Fruit fly (Drosophila melanogaster) whole organism, embryonic: Measurements from ENCODE around the gene CG12017.

Experiments
- Blimp-1 ChIP-seq: fragments of 200-800 bp; sonication (Bioruptor generic); optimal IDR thresholded peaks from 3 replicates; lab custom pipeline; 2018; ENCODE audit warnings: missing biosample characterization, missing genetic modification characterization, mild to moderate bottlenecking, moderate library complexity, missing genetic modification reagents
- CG10366 ChIP-seq: fragments of 200-800 bp; sonication (Bioruptor generic); IDR thresholded peaks from 2 replicates; pipeline ENCODE4 v1.3.6; 2022; ENCODE audit warnings: missing biosample characterization, missing genetic modification characterization
- CG10543 ChIP-seq: fragments of 200-800 bp; sonication (Bioruptor generic); optimal IDR thresholded peaks from 3 replicates; lab custom pipeline; 2017; ENCODE audit warnings: missing biosample characterization, mild to moderate bottlenecking, missing genetic modification characterization, moderate library complexity
- CG10979 ChIP-seq: fragments of 200-800 bp; sonication (Bioruptor generic); optimal IDR thresholded peaks from 2 replicates; lab custom pipeline; 2018; ENCODE audit warnings: missing biosample characterization, mild to moderate bottlenecking, missing genetic modification characterization, moderate library complexity
- CG15479 ChIP-seq: fragments of 200-800 bp; sonication (Bioruptor generic); optimal IDR thresholded peaks from 3 replicates; lab custom pipeline; 2019; ENCODE audit warnings: missing biosample characterization, mild to moderate bottlenecking, missing genetic modification characterization, moderate library complexity
- CG17359 ChIP-seq: fragments of 200-800 bp; sonication (Bioruptor generic); optimal IDR thresholded peaks from 3 replicates; lab custom pipeline; 2018; ENCODE audit warnings: missing biosample characterization, mild to moderate bottlenecking, missing genetic modification characterization, moderate library complexity
- CG18262 ChIP-seq: fragments of 200-800 bp; optimal IDR thresholded peaks from 3 replicates; lab custom pipeline; 2019; ENCODE audit warnings: missing biosample characterization, mild to moderate bottlenecking, missing genetic modification characterization, moderate library complexity
- CG2199 ChIP-seq: fragments of 200-800 bp; sonication (Bioruptor generic); IDR thresholded peaks from 3 replicates; pipeline ENCODE4 v1.3.6; 2022; ENCODE audit warnings: missing biosample characterization, missing genetic modification characterization
- CG31441 ChIP-seq: fragments of 200-800 bp; sonication (Bioruptor generic); IDR thresholded peaks from 2 replicates; pipeline ENCODE4 v1.3.6; 2022; ENCODE audit warnings: missing biosample characterization, missing genetic modification characterization
- CG4424 ChIP-seq: fragments of 200-800 bp; sonication (Bioruptor generic); optimal IDR thresholded peaks from 3 replicates; lab custom pipeline; 2016; ENCODE audit warnings: missing biosample characterization, missing genetic modification characterization
- CG6654 ChIP-seq: fragments of 200-800 bp; sonication (Bioruptor generic); optimal IDR thresholded peaks from 2 replicates; lab custom pipeline; 2017; ENCODE audit warnings: missing biosample characterization, mild to moderate bottlenecking, missing genetic modification characterization
- CG6689 ChIP-seq: fragments of 200-800 bp; sonication (Bioruptor generic); IDR thresholded peaks from 2 replicates; pipeline ENCODE4 v1.3.6; 2022; ENCODE audit warnings: missing biosample characterization, missing genetic modification characterization
- CG7928 ChIP-seq: fragments of 200-800 bp; sonication (Bioruptor generic); optimal IDR thresholded peaks from 2 replicates; lab custom pipeline; 2017; ENCODE audit warnings: missing biosample characterization, mild to moderate bottlenecking, missing genetic modification characterization
- CG8388 ChIP-seq: fragments of 200-800 bp; sonication (Bioruptor generic); optimal IDR thresholded peaks from 2 replicates; lab custom pipeline; 2019; ENCODE audit warnings: missing biosample characterization, mild to moderate bottlenecking, missing genetic modification characterization, moderate library complexity
- CG9727 ChIP-seq: fragments of 200-800 bp; sonication (Bioruptor generic); optimal IDR thresholded peaks from 3 replicates; lab custom pipeline; 2017; ENCODE audit warnings: missing biosample characterization, mild to moderate bottlenecking, missing genetic modification characterization
- D ChIP-seq, 2 experiments: fragments of 200-800 bp in 1 of 2; fragments of >200 bp in 1 of 2; sonication (Bioruptor generic) in 1 of 2; optimal IDR thresholded peaks; 2 replicates in 1 of 2; 3 replicates in 1 of 2; lab custom pipeline; 2017; ENCODE audit warnings: mild to moderate bottlenecking in 1 of 2, missing biosample characterization in 1 of 2, missing genetic modification characterization in 1 of 2, missing genetic modification reagents in 1 of 2
- Doc3 ChIP-seq: fragments of 200-800 bp; sonication (Bioruptor generic); IDR thresholded peaks from 3 replicates; pipeline ENCODE4 v1.3.6; 2022; ENCODE audit warnings: missing biosample characterization, missing genetic modification characterization; ENCODE audit not compliant: partially characterized antibody
- Drgx ChIP-seq: fragments of 200-800 bp; sonication (Bioruptor generic); IDR thresholded peaks from 2 replicates; pipeline ENCODE4 v1.3.6; 2022; ENCODE audit warnings: missing biosample characterization, missing genetic modification characterization
- Elba2 ChIP-seq: fragments of 200-800 bp; sonication (Bioruptor generic); optimal IDR thresholded peaks from 3 replicates; lab custom pipeline; 2016; ENCODE audit warnings: missing biosample characterization, missing genetic modification characterization
- PHDP ChIP-seq: fragments of 200-800 bp; sonication (Bioruptor generic); optimal IDR thresholded peaks from 3 replicates; lab custom pipeline; 2018; ENCODE audit warnings: missing biosample characterization, mild to moderate bottlenecking, missing genetic modification characterization, moderate library complexity
- Sox102F ChIP-seq: fragments of 200-800 bp; sonication (Bioruptor generic); optimal IDR thresholded peaks from 2 replicates; lab custom pipeline; 2018; ENCODE audit warnings: missing biosample characterization, mild to moderate bottlenecking, missing genetic modification characterization, moderate library complexity
- Ssrp ChIP-seq: fragments of 200-800 bp; sonication (Bioruptor generic); optimal IDR thresholded peaks from 2 replicates; lab custom pipeline; 2018; ENCODE audit warnings: missing biosample characterization, mild to moderate bottlenecking, missing genetic modification characterization, moderate library complexity
- ab ChIP-seq: fragments of 200-800 bp; sonication (Bioruptor generic); optimal IDR thresholded peaks from 2 replicates; lab custom pipeline; 2016; ENCODE audit warnings: missing biosample characterization, missing genetic modification characterization
- ase ChIP-seq: fragments of 200-800 bp; sonication (Bioruptor generic); IDR thresholded peaks from 3 replicates; pipeline ENCODE4 v1.3.6; 2022; ENCODE audit warnings: missing biosample characterization, missing genetic modification characterization
- bsh ChIP-seq, 2 experiments: fragments of 200-800 bp; sonication (Bioruptor generic); optimal IDR thresholded peaks; 2 replicates each; lab custom pipeline; 2017 to 2018; ENCODE audit warnings: mild to moderate bottlenecking in 2 of 2, missing biosample characterization in 2 of 2, missing genetic modification characterization in 2 of 2, moderate library complexity in 1 of 2
- cad ChIP-seq: fragments of >200 bp; optimal IDR thresholded peaks from 2 replicates; lab custom pipeline; 2017; ENCODE audit warnings: missing biosample characterization, missing genetic modification characterization
- croc ChIP-seq: fragments of 200-800 bp; sonication (Bioruptor generic); conservative IDR thresholded peaks from 3 replicates; pipeline ENCODE4 v1.3.6; 2022; ENCODE audit warnings: missing biosample characterization, missing genetic modification characterization
- dmrt11E ChIP-seq: fragments of 200-800 bp; sonication (Bioruptor generic); optimal IDR thresholded peaks from 3 replicates; lab custom pipeline; 2018; ENCODE audit warnings: missing biosample characterization, mild to moderate bottlenecking, missing genetic modification characterization, moderate library complexity
- gem ChIP-seq: fragments of 200-800 bp; sonication (Bioruptor generic); optimal IDR thresholded peaks from 2 replicates; lab custom pipeline; 2019; ENCODE audit warnings: missing biosample characterization, mild to moderate bottlenecking, missing genetic modification characterization, moderate library complexity
- grau ChIP-seq: fragments of 200-800 bp; optimal IDR thresholded peaks from 3 replicates; lab custom pipeline; 2019; ENCODE audit warnings: missing biosample characterization, mild to moderate bottlenecking, missing genetic modification characterization, moderate library complexity
- insv ChIP-seq, 2 experiments: fragments of 200-800 bp; sonication (Bioruptor generic); optimal IDR thresholded peaks; 3 replicates each; lab custom pipeline; 2016 to 2018; ENCODE audit warnings: missing biosample characterization in 2 of 2, missing genetic modification characterization in 2 of 2
- nmo ChIP-seq: fragments of 200-800 bp; sonication (Bioruptor generic); optimal IDR thresholded peaks from 2 replicates; lab custom pipeline; 2018; ENCODE audit warnings: missing biosample characterization, mild to moderate bottlenecking, missing genetic modification characterization, moderate library complexity
- nom ChIP-seq: fragments of 200-800 bp; sonication (Bioruptor generic); optimal IDR thresholded peaks from 2 replicates; lab custom pipeline; 2017; ENCODE audit warnings: missing biosample characterization, missing genetic modification characterization, mild to moderate bottlenecking, moderate library complexity, missing genetic modification reagents
- phol ChIP-seq: fragments of 200-800 bp; sonication (Bioruptor generic); optimal IDR thresholded peaks from 3 replicates; lab custom pipeline; 2018; ENCODE audit warnings: missing biosample characterization, mild to moderate bottlenecking, missing genetic modification characterization, moderate library complexity
- run ChIP-seq: fragments of 200-800 bp; sonication (Bioruptor generic); optimal IDR thresholded peaks from 3 replicates; lab custom pipeline; 2018; ENCODE audit warnings: missing biosample characterization, mild to moderate bottlenecking, missing genetic modification characterization
- sens ChIP-seq: fragments of 200-800 bp; sonication (Bioruptor generic); peaks from one replicate; lab custom pipeline; 2016; ENCODE audit warnings: missing biosample characterization, missing genetic modification characterization
- wek ChIP-seq: fragments of 200-800 bp; sonication (Bioruptor generic); optimal IDR thresholded peaks from 3 replicates; lab custom pipeline; 2018; ENCODE audit warnings: missing biosample characterization, mild to moderate bottlenecking, missing genetic modification characterization, moderate library complexity
- zen ChIP-seq: fragments of 200-800 bp; sonication (Bioruptor generic); optimal IDR thresholded peaks from 3 replicates; lab custom pipeline; 2018; ENCODE audit warnings: missing biosample characterization, mild to moderate bottlenecking, missing genetic modification characterization, moderate library complexity
- zfh2 ChIP-seq: fragments of 200-800 bp; sonication (Bioruptor generic); optimal IDR thresholded peaks from 2 replicates; lab custom pipeline; 2016; ENCODE audit warnings: missing biosample characterization, missing genetic modification characterization

The CG12017 gene

dm6 chr3L:3338882-3339590 lies 59.0 kb downstream of the CG12017 start (continued):
- TF ChIP-seq gem (peak; percentile 25), CG10543 (GFP tag; lab: Kevin White, UChicago) (no peak), CG8388 (peak; percentile 28), insv (GFP tag; optimal IDR thresholded peaks at IDR 0.05; lab: Kevin White, UChicago) (peak; percentile 97 to 99), Doc3 (GFP tag; lab: Robert Waterston, UW) (no peak), PHDP (tag; lab: Kevin White, UChicago) (peak; percentile 6), CG17359 (tag; lab: Kevin White, UChicago) (no peak), CG18262 (tag; lab: Kevin White, UChicago) (peak; percentile 48), wek (GFP tag; lab: Kevin White, UChicago) (no peak), CG15479 (GFP tag; lab: Kevin White, UChicago) (peak; percentile 19), sens (GFP tag; lab: Kevin White, UChicago) (peak; percentile 71), croc (GFP tag; lab: Robert Waterston, UW) (peak; percentile 23; the same call in 1 of the 3 replicates), zen (tag; lab: Kevin White, UChicago) (peak; percentile 47), run (tag; lab: Kevin White, UChicago) (no peak), Blimp-1 (peak; percentile 34), cad (GFP tag; lab: Kevin White, UChicago) (peak; percentile 48), nmo (GFP tag; lab: Kevin White, UChicago) (peak; percentile 38), grau (tag; lab: Kevin White, UChicago) (peak; percentile 2), D (optimal IDR thresholded peaks at IDR 0.05; lab: Kevin White, UChicago) (no peak), D (GFP tag; optimal IDR thresholded peaks at IDR 0.05; lab: Kevin White, UChicago) (peak; percentile 17), zfh2 (GFP tag; lab: Kevin White, UChicago) (no peak), CG4424 (GFP tag; lab: Kevin White, UChicago) (peak; percentile 7), dmrt11E (tag; lab: Kevin White, UChicago) (peak; percentile 30), CG6654 (GFP tag; lab: Kevin White, UChicago) (peak; percentile 93), phol (tag; lab: Kevin White, UChicago) (peak; percentile 33), ab (no peak), ase (GFP tag; lab: Robert Waterston, UW) (0 out of 3 replicates have a peak, but pooled peaks have one; percentile 24), CG10979 (tag; lab: Kevin White, UChicago) (peak; percentile 36), nom (GFP tag; lab: Kevin White, UChicago) (peak; percentile 16), CG7928 (GFP tag; lab: Kevin White, UChicago) (no peak), CG10366 (GFP tag; lab: Robert Waterston, UW) (no peak), CG9727 (GFP tag; lab: Kevin White, UChicago) (peak; percentile 11), Ssrp (tag; lab: Kevin White, UChicago) (peak; percentile 39), bsh (GFP tag; optimal IDR thresholded peaks at IDR 0.05; lab: Kevin White, UChicago) (peak; percentile 54 to 60), Sox102F (GFP tag; lab: Kevin White, UChicago) (peak; percentile 9), Elba2 (GFP tag; lab: Kevin White, UChicago) (peak; percentile 91), CG6689 (GFP tag; lab: Robert Waterston, UW) (0 out of 2 replicates have a peak, but pooled peaks have one; percentile 18), CG2199 (GFP tag; lab: Robert Waterston, UW) (0 out of 3 replicates have a peak, but pooled peaks have one; percentile 41), Drgx (GFP tag; lab: Robert Waterston, UW) (peak; percentile 75), CG31441 (GFP tag; lab: Robert Waterston, UW) (peak; percentile 8; the same call in 1 of the 2 replicates)
